Fruit fly (Drosophila melanogaster) whole organism, prepupa: ENCODE results near the gene CG1636.

Experiments
- CG10631 ChIP-seq: fragments of 200-800 bp; sonication (Bioruptor generic); optimal IDR thresholded peaks from 2 replicates; lab custom pipeline; 2016; ENCODE audit warnings: missing biosample characterization, missing genetic modification characterization
- CG10669 ChIP-seq: fragments of 200-800 bp; sonication (Bioruptor generic); optimal IDR thresholded peaks from 3 replicates; lab custom pipeline; 2018; ENCODE audit warnings: missing biosample characterization, mild to moderate bottlenecking, missing genetic modification characterization, moderate library complexity
- CG11762 ChIP-seq: fragments of 200-800 bp; sonication (Bioruptor generic); optimal IDR thresholded peaks from 3 replicates; lab custom pipeline; 2016; ENCODE audit warnings: missing biosample characterization, missing genetic modification characterization; ENCODE audit not compliant: insufficient read depth
- CG15336 ChIP-seq: fragments of 200-800 bp; sonication (Bioruptor generic); IDR thresholded peaks from 2 replicates; pipeline ENCODE4 v1.3.6; 2022; ENCODE audit warnings: missing biosample characterization, missing genetic modification characterization
- CG1621 ChIP-seq: fragments of 200-800 bp; sonication (Bioruptor generic); optimal IDR thresholded peaks from 3 replicates; lab custom pipeline; 2018; ENCODE audit warnings: missing biosample characterization, mild to moderate bottlenecking, missing genetic modification characterization
- CG16779 ChIP-seq: fragments of 200-800 bp; sonication (Bioruptor generic); optimal IDR thresholded peaks from 3 replicates; lab custom pipeline; 2017; ENCODE audit warnings: missing biosample characterization, mild to moderate bottlenecking, missing genetic modification characterization
- CG31627 ChIP-seq: fragments of 200-800 bp; sonication (Bioruptor generic); optimal IDR thresholded peaks from 3 replicates; lab custom pipeline; 2016; ENCODE audit warnings: missing biosample characterization, missing genetic modification characterization
- CG32006 ChIP-seq: fragments of 200-800 bp; sonication (Bioruptor generic); optimal IDR thresholded peaks from 3 replicates; lab custom pipeline; 2017; ENCODE audit warnings: missing biosample characterization, mild to moderate bottlenecking, missing genetic modification characterization
- CG34406 ChIP-seq: fragments of 200-800 bp; sonication (Bioruptor generic); optimal IDR thresholded peaks from 3 replicates; lab custom pipeline; 2016; ENCODE audit warnings: missing biosample characterization, missing genetic modification characterization
- CG4318 ChIP-seq: fragments of 200-800 bp; sonication (Bioruptor generic); optimal IDR thresholded peaks from 3 replicates; lab custom pipeline; 2017; ENCODE audit warnings: missing biosample characterization, mild to moderate bottlenecking, missing genetic modification characterization
- CG6276 ChIP-seq: fragments of 200-800 bp; sonication (Bioruptor generic); optimal IDR thresholded peaks from 2 replicates; lab custom pipeline; 2017; ENCODE audit warnings: missing biosample characterization, mild to moderate bottlenecking, missing genetic modification characterization
- CG6854 ChIP-seq: fragments of 200-800 bp; sonication (Bioruptor generic); optimal IDR thresholded peaks from 2 replicates; lab custom pipeline; 2017; ENCODE audit warnings: missing biosample characterization, mild to moderate bottlenecking, missing genetic modification characterization
- CG7368 ChIP-seq: fragments of 200-800 bp; sonication (Bioruptor generic); optimal IDR thresholded peaks from 3 replicates; lab custom pipeline; 2016; ENCODE audit warnings: missing biosample characterization, missing genetic modification characterization
- CG8119 ChIP-seq: fragments of 200-800 bp; sonication (Bioruptor generic); IDR thresholded peaks from 3 replicates; pipeline ENCODE4 v1.3.6; 2022; ENCODE audit warnings: missing biosample characterization, missing genetic modification characterization
- CG8319 ChIP-seq: fragments of 200-800 bp; sonication (Bioruptor generic); optimal IDR thresholded peaks from 3 replicates; lab custom pipeline; 2016; ENCODE audit warnings: missing biosample characterization, missing genetic modification characterization
- CG8632 ChIP-seq: fragments of 200-800 bp; sonication (Bioruptor generic); optimal IDR thresholded peaks from 3 replicates; lab custom pipeline; 2016; ENCODE audit warnings: missing biosample characterization, missing genetic modification characterization
- CG9139 ChIP-seq: fragments of 200-800 bp; sonication (Bioruptor generic); optimal IDR thresholded peaks from 3 replicates; lab custom pipeline; 2017; ENCODE audit warnings: missing biosample characterization, mild to moderate bottlenecking, missing genetic modification characterization
- Eip75B ChIP-seq: fragments of 200-800 bp; sonication (Bioruptor generic); optimal IDR thresholded peaks from 3 replicates; lab custom pipeline; 2016; ENCODE audit warnings: missing biosample characterization, missing genetic modification characterization
- Eip78C ChIP-seq: fragments of 200-800 bp; sonication (Bioruptor generic); peaks from one replicate; lab custom pipeline; 2016; ENCODE audit warnings: missing biosample characterization, missing genetic modification characterization
- Eip93F ChIP-seq: fragments of 200-800 bp; sonication (Bioruptor generic); optimal IDR thresholded peaks from 2 replicates; lab custom pipeline; 2016; ENCODE audit warnings: missing biosample characterization, mild to moderate bottlenecking, missing genetic modification characterization
- Ets96B ChIP-seq: fragments of 200-800 bp; optimal IDR thresholded peaks from 2 replicates; lab custom pipeline; 2019; ENCODE audit warnings: missing biosample characterization, mild to moderate bottlenecking, missing genetic modification characterization, moderate library complexity
- Gug ChIP-seq: fragments of 200-800 bp; sonication (Bioruptor generic); IDR thresholded peaks from 2 replicates; pipeline ENCODE4 v1.3.6; 2022; ENCODE audit warnings: missing biosample characterization, missing genetic modification characterization
- Hr38 ChIP-seq: sonication (Bioruptor generic); optimal IDR thresholded peaks from 2 replicates; lab custom pipeline; 2016; ENCODE audit warnings: missing biosample characterization, missing genetic modification characterization
- Hr4 ChIP-seq: fragments of 200-800 bp; sonication (Bioruptor generic); optimal IDR thresholded peaks from 3 replicates; lab custom pipeline; 2016; ENCODE audit warnings: missing biosample characterization, missing genetic modification characterization
- Met ChIP-seq: fragments of 200-800 bp; sonication (Bioruptor generic); optimal IDR thresholded peaks from 3 replicates; lab custom pipeline; 2016; ENCODE audit warnings: missing biosample characterization, missing genetic modification characterization
- OdsH ChIP-seq: fragments of 200-800 bp; sonication (Bioruptor generic); optimal IDR thresholded peaks from 3 replicates; lab custom pipeline; 2016; ENCODE audit warnings: missing biosample characterization, missing genetic modification characterization
- Smox ChIP-seq: fragments of 200-800 bp; sonication (Bioruptor generic); optimal IDR thresholded peaks from 3 replicates; lab custom pipeline; 2016; ENCODE audit warnings: missing biosample characterization, missing genetic modification characterization
- Sox102F ChIP-seq: fragments of 200-800 bp; sonication (Bioruptor generic); optimal IDR thresholded peaks from 2 replicates; lab custom pipeline; 2016; ENCODE audit warnings: missing biosample characterization, mild to moderate bottlenecking, missing genetic modification characterization
- Sox14 ChIP-seq: fragments of 200-800 bp; sonication (Bioruptor generic); optimal IDR thresholded peaks from 3 replicates; lab custom pipeline; 2016; ENCODE audit warnings: missing biosample characterization, missing genetic modification characterization
- acj6 ChIP-seq: fragments of 200-800 bp; sonication (Bioruptor generic); optimal IDR thresholded peaks from 3 replicates; lab custom pipeline; 2016; ENCODE audit warnings: missing biosample characterization, missing genetic modification characterization
- cyc ChIP-seq: fragments of 200-800 bp; sonication (Bioruptor generic); optimal IDR thresholded peaks from 3 replicates; lab custom pipeline; 2016; ENCODE audit warnings: missing biosample characterization, missing genetic modification characterization
- dsx ChIP-seq: fragments of 200-800 bp; optimal IDR thresholded peaks from 3 replicates; lab custom pipeline; 2019; ENCODE audit warnings: missing biosample characterization, mild to moderate bottlenecking, missing genetic modification characterization, moderate library complexity; ENCODE audit not compliant: poor library complexity, severe bottlenecking
- eg ChIP-seq: fragments of 200-800 bp; sonication (Bioruptor generic); IDR thresholded peaks from 3 replicates; pipeline ENCODE4 v1.3.6; 2022; ENCODE audit warnings: missing biosample characterization, missing genetic modification characterization
- esn ChIP-seq: fragments of 200-800 bp; sonication (Bioruptor generic); optimal IDR thresholded peaks from 2 replicates; lab custom pipeline; 2016; ENCODE audit warnings: missing biosample characterization, mild to moderate bottlenecking, missing genetic modification characterization, moderate library complexity
- fd59A ChIP-seq: fragments of 200-800 bp; sonication (Bioruptor generic); optimal IDR thresholded peaks from 2 replicates; lab custom pipeline; 2017; ENCODE audit warnings: missing biosample characterization, mild to moderate bottlenecking, missing genetic modification characterization, missing genetic modification reagents
- lz ChIP-seq: fragments of 200-800 bp; sonication (Bioruptor generic); optimal IDR thresholded peaks from 3 replicates; lab custom pipeline; 2016; ENCODE audit warnings: missing biosample characterization, missing genetic modification characterization
- salr ChIP-seq, 2 experiments: fragments of 200-800 bp; sonication (Bioruptor generic); optimal IDR thresholded peaks; 3 replicates each; lab custom pipeline; 2016 to 2018; ENCODE audit warnings: missing biosample characterization in 2 of 2, missing genetic modification characterization in 2 of 2, mild to moderate bottlenecking in 1 of 2
- spab ChIP-seq: fragments of 200-800 bp; sonication (Bioruptor generic); optimal IDR thresholded peaks from 2 replicates; lab custom pipeline; 2017; ENCODE audit warnings: missing biosample characterization, mild to moderate bottlenecking, missing genetic modification characterization, missing genetic modification reagents
- ss ChIP-seq, 2 experiments: fragments of 200-800 bp; sonication (Bioruptor generic); optimal IDR thresholded peaks; 2 replicates in 1 of 2; 3 replicates in 1 of 2; lab custom pipeline; 2017 to 2018; ENCODE audit warnings: mild to moderate bottlenecking in 2 of 2, missing biosample characterization in 2 of 2, missing genetic modification characterization in 2 of 2, moderate library complexity in 1 of 2
- svp ChIP-seq: fragments of 200-800 bp; sonication (Bioruptor generic); peaks from one replicate; lab custom pipeline; 2016; ENCODE audit warnings: missing biosample characterization, missing genetic modification characterization
- topi ChIP-seq: fragments of 200-800 bp; sonication (Bioruptor generic); optimal IDR thresholded peaks from 3 replicates; lab custom pipeline; 2016; ENCODE audit warnings: missing biosample characterization, missing genetic modification characterization

CG1636 gene

DNA sequence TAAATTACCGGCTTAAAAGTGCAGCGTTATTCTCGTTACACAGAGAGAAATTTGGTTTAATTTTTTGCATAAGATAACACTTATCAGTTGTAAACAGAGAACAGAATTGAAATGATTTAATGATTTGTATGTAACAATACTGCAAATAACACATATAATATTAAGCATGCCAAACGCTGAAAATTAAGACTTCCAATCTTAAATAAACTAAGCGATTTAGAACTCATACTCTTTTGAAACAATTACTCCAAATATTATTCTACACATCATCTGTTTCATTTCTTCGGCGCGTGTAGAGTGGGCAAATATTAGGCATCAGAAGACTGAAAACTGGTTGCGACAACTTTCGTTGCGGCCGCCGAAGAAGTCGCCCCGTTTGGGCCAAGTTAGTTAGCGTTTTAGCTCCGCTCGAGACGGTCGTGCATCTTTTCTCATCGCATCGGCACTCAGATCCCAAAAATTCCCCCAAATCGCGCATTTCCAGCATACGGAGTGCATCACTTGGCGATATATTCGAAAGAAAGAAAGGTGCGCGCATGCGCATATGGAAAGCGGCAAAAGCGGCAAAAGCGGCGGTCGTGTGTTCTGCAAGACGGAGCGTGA lies 20.8 kb upstream of the CG1636 start, which contains the start of gene CG1632 (continued):
- TF ChIP-seq CG15336 (GFP tag; lab: Robert Waterston, UW): peak; percentile 88
- TF ChIP-seq CG10669 (GFP tag; lab: Kevin White, UChicago): peak; percentile 79
- TF ChIP-seq Sox102F (GFP tag; lab: Kevin White, UChicago): peak; percentile 88
- peak; percentile 73 for TF ChIP-seq CG1621
- TF ChIP-seq CG8632 (GFP tag; lab: Kevin White, UChicago): peak; percentile 64
- no peak for TF ChIP-seq Hr38 (GFP tag; lab: Kevin White, UChicago)
- peak; percentile 80 for TF ChIP-seq CG6854 (GFP tag; lab: Kevin White, UChicago)
- TF ChIP-seq cyc (GFP tag; lab: Kevin White, UChicago): peak; percentile 77
- TF ChIP-seq topi: peak; percentile 88
- peak; percentile 80 for TF ChIP-seq CG4318 (GFP tag; lab: Kevin White, UChicago)
- peak; percentile 87 for TF ChIP-seq Smox (GFP tag; lab: Kevin White, UChicago)
- peak; percentile 72 for TF ChIP-seq CG34406 (GFP tag; lab: Kevin White, UChicago)
- TF ChIP-seq Eip93F: no peak
- TF ChIP-seq CG11762 (GFP tag; lab: Kevin White, UChicago): peak; percentile 75
- peak; percentile 94 for TF ChIP-seq svp (GFP tag; lab: Kevin White, UChicago)
- peak; percentile 90 for TF ChIP-seq Met (GFP tag; lab: Kevin White, UChicago)
- peak; percentile 91 for TF ChIP-seq CG32006 (GFP tag; lab: Kevin White, UChicago)
- peak; percentile 51 for TF ChIP-seq CG9139 (GFP tag; lab: Kevin White, UChicago)
- peak; percentile 85 for TF ChIP-seq Hr4 (GFP tag; lab: Kevin White, UChicago)
- TF ChIP-seq CG6276 (GFP tag; lab: Kevin White, UChicago): peak; percentile 91
- peak; percentile 71 for TF ChIP-seq fd59A (GFP tag; lab: Kevin White, UChicago)
- TF ChIP-seq CG16779 (tag; lab: Kevin White, UChicago): peak; percentile 70
- TF ChIP-seq CG10631 (GFP tag; lab: Kevin White, UChicago): peak; percentile 83
- peak; percentile 70 for TF ChIP-seq spab (GFP tag; lab: Kevin White, UChicago)
- peak; percentile 86 for TF ChIP-seq Sox14 (GFP tag; lab: Kevin White, UChicago)
- TF ChIP-seq OdsH: peak; percentile 84
- peak; percentile 83 for TF ChIP-seq Eip75B (GFP tag; lab: Kevin White, UChicago)
- TF ChIP-seq CG31627 (GFP tag; lab: Kevin White, UChicago): peak; percentile 80
- TF ChIP-seq eg (GFP tag; lab: Robert Waterston, UW): peak; percentile 81
- TF ChIP-seq ss (GFP tag; optimal IDR thresholded peaks at IDR 0.05; lab: Kevin White, UChicago): peak; percentile 62 to 76
- peak; percentile 61 for TF ChIP-seq Gug
- TF ChIP-seq salr (GFP tag; optimal IDR thresholded peaks at IDR 0.05; lab: Kevin White, UChicago): peak; percentile 48 to 87
- TF ChIP-seq acj6 (GFP tag; lab: Kevin White, UChicago): peak; percentile 85
- peak; percentile 70 for TF ChIP-seq CG7368 (GFP tag; lab: Kevin White, UChicago)
- peak; percentile 79 for TF ChIP-seq Ets96B (tag; lab: Kevin White, UChicago)
- TF ChIP-seq CG8319: peak; percentile 52
- peak; percentile 91 for TF ChIP-seq esn
- TF ChIP-seq CG8119 (GFP tag; lab: Robert Waterston, UW): peak; percentile 88
- peak; percentile 98 for TF ChIP-seq Eip78C (GFP tag; lab: Kevin White, UChicago)
- peak; percentile 89 for TF ChIP-seq lz (GFP tag; lab: Kevin White, UChicago)
- TF ChIP-seq dsx (GFP tag; lab: Kevin White, UChicago): peak; percentile 79
